Fruit fly (Drosophila melanogaster) whole organism, embryonic: ENCODE results near the gene CG10068.
A peak's percentile ranks its signal among the peaks of the same experiment; 100 is the strongest.

Source experiments
- Ada2b ChIP-seq: fragments of 200-800 bp; sonication (Bioruptor generic); IDR thresholded peaks from 2 replicates; pipeline ENCODE4 v1.3.6; 2022; ENCODE audit warnings: missing biosample characterization, missing genetic modification characterization
- Aef1 ChIP-seq: fragments of 200-800 bp; sonication (Bioruptor generic); IDR thresholded peaks from 3 replicates; pipeline ENCODE4 v1.3.6; 2022; ENCODE audit warnings: missing biosample characterization, missing genetic modification characterization
- Asciz ChIP-seq: fragments of 200-800 bp; sonication (Bioruptor generic); optimal IDR thresholded peaks from 2 replicates; lab custom pipeline; 2017; ENCODE audit warnings: missing biosample characterization, mild to moderate bottlenecking, missing genetic modification characterization, missing genetic modification reagents
- Atf3 ChIP-seq: fragments of 200-800 bp; sonication (Bioruptor generic); optimal IDR thresholded peaks from 3 replicates; lab custom pipeline; 2016; ENCODE audit warnings: missing biosample characterization, missing genetic modification characterization
- CG10979 ChIP-seq: fragments of 200-800 bp; sonication (Bioruptor generic); optimal IDR thresholded peaks from 2 replicates; lab custom pipeline; 2018; ENCODE audit warnings: missing biosample characterization, mild to moderate bottlenecking, missing genetic modification characterization, moderate library complexity
- CG11560 ChIP-seq: fragments of 200-800 bp; sonication (Bioruptor generic); IDR thresholded peaks from 3 replicates; pipeline ENCODE4 v1.3.6; 2022; ENCODE audit warnings: missing biosample characterization, missing genetic modification characterization
- CG12236 ChIP-seq: fragments of 200-800 bp; sonication (Bioruptor generic); optimal IDR thresholded peaks from 2 replicates; lab custom pipeline; 2016; ENCODE audit warnings: missing biosample characterization, missing genetic modification characterization
- CG14965 ChIP-seq: fragments of 200-800 bp; sonication (Bioruptor generic); optimal IDR thresholded peaks from 2 replicates; lab custom pipeline; 2016; ENCODE audit warnings: missing biosample characterization, missing genetic modification characterization, borderline replicate concordance
- CG15011 ChIP-seq: fragments of 200-800 bp; sonication (Bioruptor generic); optimal IDR thresholded peaks from 3 replicates; lab custom pipeline; 2018; ENCODE audit warnings: missing biosample characterization, mild to moderate bottlenecking, missing genetic modification characterization
- CG15073 ChIP-seq: fragments of 200-800 bp; sonication (Bioruptor generic); optimal IDR thresholded peaks from 2 replicates; lab custom pipeline; 2016; ENCODE audit warnings: missing biosample characterization, missing genetic modification characterization
- CG15479 ChIP-seq: fragments of 200-800 bp; sonication (Bioruptor generic); optimal IDR thresholded peaks from 3 replicates; lab custom pipeline; 2019; ENCODE audit warnings: missing biosample characterization, mild to moderate bottlenecking, missing genetic modification characterization, moderate library complexity
- CG15514 ChIP-seq: fragments of 200-800 bp; sonication (Bioruptor generic); optimal IDR thresholded peaks from 3 replicates; lab custom pipeline; 2017; ENCODE audit warnings: missing biosample characterization, missing genetic modification characterization, mild to moderate bottlenecking, moderate library complexity, missing genetic modification reagents
- CG17361 ChIP-seq: fragments of 200-800 bp; sonication (Bioruptor generic); IDR thresholded peaks from 3 replicates; pipeline ENCODE4 v1.3.6; 2022; ENCODE audit warnings: missing biosample characterization, missing genetic modification characterization
- CG1832 ChIP-seq: fragments of 200-800 bp; sonication (Bioruptor generic); optimal IDR thresholded peaks from 2 replicates; lab custom pipeline; 2017; ENCODE audit warnings: missing biosample characterization, mild to moderate bottlenecking, missing genetic modification characterization, inconsistent platforms
- CG18619 ChIP-seq: fragments of 200-800 bp; sonication (Bioruptor generic); optimal IDR thresholded peaks from 3 replicates; lab custom pipeline; 2017; ENCODE audit warnings: missing biosample characterization, mild to moderate bottlenecking, missing genetic modification characterization
- CG2678 ChIP-seq: fragments of 200-800 bp; sonication (Bioruptor generic); optimal IDR thresholded peaks from 3 replicates; lab custom pipeline; 2019; ENCODE audit warnings: missing biosample characterization, mild to moderate bottlenecking, missing genetic modification characterization, moderate library complexity
- CG30431 ChIP-seq: fragments of 200-800 bp; sonication (Bioruptor generic); optimal IDR thresholded peaks from 2 replicates; lab custom pipeline; 2017; ENCODE audit warnings: missing biosample characterization, missing genetic modification characterization
- CG4360 ChIP-seq: fragments of 200-800 bp; sonication (Bioruptor generic); IDR thresholded peaks from 2 replicates; pipeline ENCODE4 v1.3.6; 2022; ENCODE audit warnings: missing biosample characterization, missing genetic modification characterization
- CG9797 ChIP-seq: fragments of 200-800 bp; sonication (Bioruptor generic); optimal IDR thresholded peaks from 3 replicates; lab custom pipeline; 2018; ENCODE audit warnings: missing biosample characterization, mild to moderate bottlenecking, missing genetic modification characterization
- CHES-1-like ChIP-seq: fragments of 200-800 bp; sonication (Bioruptor generic); optimal IDR thresholded peaks from 2 replicates; lab custom pipeline; 2016; ENCODE audit warnings: missing biosample characterization, missing genetic modification characterization
- Camta ChIP-seq: fragments of 200-800 bp; sonication (Bioruptor generic); optimal IDR thresholded peaks from 2 replicates; lab custom pipeline; 2016; ENCODE audit warnings: missing biosample characterization, missing genetic modification characterization
- CrebB ChIP-seq: fragments of 200-800 bp; sonication (Bioruptor generic); optimal IDR thresholded peaks from 3 replicates; lab custom pipeline; 2018; ENCODE audit warnings: missing biosample characterization, mild to moderate bottlenecking, missing genetic modification characterization
- E2f2 ChIP-seq: fragments of 200-800 bp; sonication (Bioruptor generic); IDR thresholded peaks from 2 replicates; pipeline ENCODE4 v1.3.6; 2022; ENCODE audit warnings: missing biosample characterization, missing genetic modification characterization
- Fer1 ChIP-seq: fragments of 200-800 bp; sonication (Bioruptor generic); optimal IDR thresholded peaks from 2 replicates; lab custom pipeline; 2017; ENCODE audit warnings: missing biosample characterization, mild to moderate bottlenecking, missing genetic modification characterization
- HmgZ ChIP-seq: fragments of 200-800 bp; sonication (Bioruptor generic); optimal IDR thresholded peaks from 2 replicates; lab custom pipeline; 2018; ENCODE audit warnings: missing biosample characterization, mild to moderate bottlenecking, missing genetic modification characterization
- MESR4 ChIP-seq: fragments of 200-800 bp; sonication (Bioruptor generic); optimal IDR thresholded peaks from 2 replicates; lab custom pipeline; 2018; ENCODE audit warnings: missing biosample characterization, mild to moderate bottlenecking, missing genetic modification characterization, moderate library complexity
- Oli ChIP-seq: fragments of 200-800 bp; sonication (Bioruptor generic); optimal IDR thresholded peaks from 2 replicates; lab custom pipeline; 2018; ENCODE audit warnings: missing biosample characterization, mild to moderate bottlenecking, missing genetic modification characterization, moderate library complexity
- Opbp ChIP-seq: fragments of 200-800 bp; sonication (Bioruptor generic); IDR thresholded peaks from 3 replicates; pipeline ENCODE4 v1.3.6; 2022; ENCODE audit warnings: missing biosample characterization, missing genetic modification characterization; ENCODE audit not compliant: partially characterized antibody
- Pdp1 ChIP-seq, 2 experiments: fragments of 200-800 bp; sonication (Bioruptor generic); optimal IDR thresholded peaks; 3 replicates each; lab custom pipeline; 2016; ENCODE audit warnings: missing biosample characterization in 2 of 2, missing genetic modification characterization in 2 of 2, mild to moderate bottlenecking in 1 of 2, moderate library complexity in 1 of 2
- bsh ChIP-seq, 2 experiments: fragments of 200-800 bp; sonication (Bioruptor generic); optimal IDR thresholded peaks; 2 replicates each; lab custom pipeline; 2017 to 2018; ENCODE audit warnings: mild to moderate bottlenecking in 2 of 2, missing biosample characterization in 2 of 2, missing genetic modification characterization in 2 of 2, moderate library complexity in 1 of 2
- chif ChIP-seq, 2 experiments: fragments of 200-800 bp; sonication (Bioruptor generic); optimal IDR thresholded peaks; 3 replicates each; lab custom pipeline; 2016; ENCODE audit warnings: missing biosample characterization in 2 of 2, missing genetic modification characterization in 2 of 2
- corto ChIP-seq: fragments of 200-800 bp; sonication (Bioruptor generic); optimal IDR thresholded peaks from 2 replicates; lab custom pipeline; 2016; ENCODE audit warnings: missing biosample characterization, mild to moderate bottlenecking, missing genetic modification characterization, moderate library complexity
- dati ChIP-seq: fragments of 200-800 bp; sonication (Bioruptor generic); IDR thresholded peaks from 2 replicates; pipeline ENCODE4 v1.3.6; 2022; ENCODE audit warnings: missing biosample characterization, missing genetic modification characterization
- dimm ChIP-seq: fragments of 200-800 bp; sonication (Bioruptor generic); IDR thresholded peaks from 2 replicates; pipeline ENCODE4 v1.3.6; 2022; ENCODE audit warnings: missing biosample characterization, missing genetic modification characterization
- dmrt11E ChIP-seq: fragments of 200-800 bp; sonication (Bioruptor generic); optimal IDR thresholded peaks from 3 replicates; lab custom pipeline; 2018; ENCODE audit warnings: missing biosample characterization, mild to moderate bottlenecking, missing genetic modification characterization, moderate library complexity
- en ChIP-seq: fragments of 200-800 bp; sonication (Bioruptor generic); optimal IDR thresholded peaks from 2 replicates; lab custom pipeline; 2016; ENCODE audit warnings: missing biosample characterization, missing genetic modification characterization
- grau ChIP-seq: fragments of 200-800 bp; optimal IDR thresholded peaks from 3 replicates; lab custom pipeline; 2019; ENCODE audit warnings: missing biosample characterization, mild to moderate bottlenecking, missing genetic modification characterization, moderate library complexity
- hb ChIP-seq: fragments of 200-800 bp; sonication (Bioruptor generic); IDR thresholded peaks from 3 replicates; pipeline ENCODE4 v1.3.6; 2022; ENCODE audit warnings: missing biosample characterization, missing genetic modification characterization; ENCODE audit not compliant: partially characterized antibody
- insv ChIP-seq, 2 experiments: fragments of 200-800 bp; sonication (Bioruptor generic); optimal IDR thresholded peaks; 3 replicates each; lab custom pipeline; 2016 to 2018; ENCODE audit warnings: missing biosample characterization in 2 of 2, missing genetic modification characterization in 2 of 2
- jing ChIP-seq: fragments of 200-800 bp; sonication (Bioruptor generic); optimal IDR thresholded peaks from 2 replicates; lab custom pipeline; 2018; ENCODE audit warnings: missing biosample characterization, mild to moderate bottlenecking, missing genetic modification characterization
- kay ChIP-seq: fragments of 200-800 bp; sonication (Bioruptor generic); optimal IDR thresholded peaks from 2 replicates; lab custom pipeline; 2016; ENCODE audit warnings: missing biosample characterization, missing genetic modification characterization
- knrl ChIP-seq: fragments of 200-800 bp; sonication (Bioruptor generic); IDR thresholded peaks from 3 replicates; pipeline ENCODE4 v1.3.6; 2022; ENCODE audit warnings: missing biosample characterization, missing genetic modification characterization; ENCODE audit not compliant: partially characterized antibody
- phol ChIP-seq: fragments of 200-800 bp; sonication (Bioruptor generic); optimal IDR thresholded peaks from 3 replicates; lab custom pipeline; 2018; ENCODE audit warnings: missing biosample characterization, mild to moderate bottlenecking, missing genetic modification characterization, moderate library complexity
- pita ChIP-seq: fragments of 200-800 bp; sonication (Bioruptor generic); optimal IDR thresholded peaks from 2 replicates; lab custom pipeline; 2017; ENCODE audit warnings: missing biosample characterization, mild to moderate bottlenecking, missing genetic modification characterization
- sd ChIP-seq: fragments of 200-800 bp; sonication (Bioruptor generic); optimal IDR thresholded peaks from 3 replicates; lab custom pipeline; 2018; ENCODE audit warnings: missing biosample characterization, mild to moderate bottlenecking, missing genetic modification characterization, moderate library complexity
- sima ChIP-seq: fragments of 200-800 bp; sonication (Bioruptor generic); optimal IDR thresholded peaks from 2 replicates; lab custom pipeline; 2016; ENCODE audit warnings: missing biosample characterization, missing genetic modification characterization
- slbo ChIP-seq: fragments of 200-800 bp; sonication (Bioruptor generic); IDR thresholded peaks from 2 replicates; pipeline ENCODE4 v1.3.6; 2022; ENCODE audit warnings: missing biosample characterization, missing genetic modification characterization
- toy ChIP-seq: fragments of 200-800 bp; sonication (Bioruptor generic); IDR thresholded peaks from 2 replicates; pipeline ENCODE4 v1.3.6; 2022; ENCODE audit warnings: missing biosample characterization, missing genetic modification characterization
- tup ChIP-seq: fragments of 200-800 bp; sonication (Bioruptor generic); optimal IDR thresholded peaks from 2 replicates; lab custom pipeline; 2016; ENCODE audit warnings: missing biosample characterization, mild to moderate bottlenecking, missing genetic modification characterization, moderate library complexity
- zen ChIP-seq: fragments of 200-800 bp; sonication (Bioruptor generic); optimal IDR thresholded peaks from 3 replicates; lab custom pipeline; 2018; ENCODE audit warnings: missing biosample characterization, mild to moderate bottlenecking, missing genetic modification characterization, moderate library complexity

Gene CG10068

dm6 chr3R:7091904-7092303 is 35.9 kb downstream of the CG10068 start (continued):
- TF ChIP-seq knrl (GFP tag; lab: Robert Waterston, UW) (peak; percentile 70; the same call in 2 of the 3 replicates), Atf3 (GFP tag; lab: Kevin White, UChicago) (no peak), dimm (GFP tag; lab: Robert Waterston, UW) (no peak), HmgZ (peak; percentile 52), corto (no peak), Opbp (GFP tag; lab: Robert Waterston, UW) (peak; percentile 86), Camta (GFP tag; lab: Kevin White, UChicago) (peak; percentile 20), CG9797 (peak; percentile 13), CG11560 (no peak), E2f2 (GFP tag; lab: Robert Waterston, UW) (peak; percentile 53), hb (peak; percentile 70; the same call in 2 of the 3 replicates), CG15479 (GFP tag; lab: Kevin White, UChicago) (no peak), CG2678 (tag; lab: Kevin White, UChicago) (no peak), CG10979 (tag; lab: Kevin White, UChicago) (no peak), CG14965 (GFP tag; lab: Kevin White, UChicago) (no peak), zen (peak; percentile 7), Oli (no peak), Pdp1 (GFP tag; optimal IDR thresholded peaks at IDR 0.05; lab: Kevin White, UChicago) (peak; percentile 5 to 66), Aef1 (no peak), bsh (GFP tag; optimal IDR thresholded peaks at IDR 0.05; lab: Kevin White, UChicago) (peak in 1 of 2 experiments; percentile 16), slbo (GFP tag; lab: Robert Waterston, UW) (peak; percentile 60), phol (peak; percentile 37), Asciz (no peak), tup (GFP tag; lab: Kevin White, UChicago) (no peak), CG15514 (peak; percentile 52), toy (GFP tag; lab: Robert Waterston, UW) (no peak), grau (tag; lab: Kevin White, UChicago) (peak; percentile 40), sima (no peak), jing (GFP tag; lab: Kevin White, UChicago) (no peak), MESR4 (GFP tag; lab: Kevin White, UChicago) (peak; percentile 43), kay (GFP tag; lab: Kevin White, UChicago) (peak; percentile 34), CG18619 (no peak), CG15011 (GFP tag; lab: Kevin White, UChicago) (no peak), CrebB (no peak), pita (GFP tag; lab: Kevin White, UChicago) (peak; percentile 10), CG30431 (GFP tag; lab: Kevin White, UChicago) (no peak), CHES-1-like (GFP tag; lab: Kevin White, UChicago) (peak; percentile 43), CG17361 (GFP tag; lab: Robert Waterston, UW) (no peak), CG12236 (GFP tag; lab: Kevin White, UChicago) (no peak), CG15073 (GFP tag; lab: Kevin White, UChicago) (no peak), insv (GFP tag; optimal IDR thresholded peaks at IDR 0.05; lab: Kevin White, UChicago) (peak in 1 of 2 experiments; percentile 31), Ada2b (no peak), chif (GFP tag; optimal IDR thresholded peaks at IDR 0.05; lab: Kevin White, UChicago) (peak in 1 of 2 experiments; percentile 7), en (GFP tag; lab: Kevin White, UChicago) (no peak), dati (no peak), Fer1 (GFP tag; lab: Kevin White, UChicago) (no peak), dmrt11E (peak; percentile 20), sd (tag; lab: Kevin White, UChicago) (no peak), CG1832 (GFP tag; lab: Kevin White, UChicago) (no peak), CG4360 (GFP tag; lab: Robert Waterston, UW) (no peak)
